Fruit fly (Drosophila melanogaster) whole organism, embryonic: ENCODE measurements around the gene Syx1A.

ENCODE experiments used
- C15 ChIP-seq: fragments of 200-800 bp; sonication (Bioruptor generic); IDR thresholded peaks from 3 replicates; pipeline ENCODE4 v1.3.6; 2022; ENCODE audit warnings: missing biosample characterization, missing genetic modification characterization
- CG10959 ChIP-seq: fragments of 200-800 bp; sonication (Bioruptor generic); IDR thresholded peaks from 2 replicates; pipeline ENCODE4 v1.3.6; 2022; ENCODE audit warnings: missing biosample characterization, missing genetic modification characterization
- CG11504 ChIP-seq: fragments of 200-800 bp; sonication (Bioruptor generic); optimal IDR thresholded peaks from 3 replicates; lab custom pipeline; 2019; ENCODE audit warnings: missing biosample characterization, mild to moderate bottlenecking, missing genetic modification characterization, moderate library complexity
- CG12659 ChIP-seq: fragments of 200-800 bp; sonication (Bioruptor generic); optimal IDR thresholded peaks from 3 replicates; lab custom pipeline; 2017; ENCODE audit warnings: mild to moderate bottlenecking, missing biosample characterization, missing genetic modification reagents, missing genetic modification characterization
- CG12769 ChIP-seq: fragments of 200-800 bp; sonication (Bioruptor generic); optimal IDR thresholded peaks from 2 replicates; lab custom pipeline; 2019; ENCODE audit warnings: missing biosample characterization, mild to moderate bottlenecking, missing genetic modification characterization, moderate library complexity
- CG13424 ChIP-seq: fragments of 200-800 bp; sonication (Bioruptor generic); optimal IDR thresholded peaks from 2 replicates; lab custom pipeline; 2019; ENCODE audit warnings: missing biosample characterization, mild to moderate bottlenecking, missing genetic modification characterization, moderate library complexity
- CG15601 ChIP-seq: fragments of 200-800 bp; sonication (Bioruptor generic); optimal IDR thresholded peaks from 3 replicates; lab custom pipeline; 2019; ENCODE audit warnings: missing biosample characterization, mild to moderate bottlenecking, missing genetic modification characterization, moderate library complexity
- CG17912 ChIP-seq: fragments of 200-800 bp; sonication (Bioruptor generic); optimal IDR thresholded peaks from 2 replicates; lab custom pipeline; 2018; ENCODE audit warnings: missing biosample characterization, mild to moderate bottlenecking, missing genetic modification characterization
- CG2129 ChIP-seq: fragments of 200-800 bp; sonication (Bioruptor generic); IDR thresholded peaks from 2 replicates; pipeline ENCODE4 v1.3.6; 2022; ENCODE audit warnings: missing biosample characterization, missing genetic modification characterization; ENCODE audit not compliant: partially characterized antibody
- CG30020 ChIP-seq: fragments of 200-800 bp; optimal IDR thresholded peaks from 2 replicates; lab custom pipeline; 2019; ENCODE audit warnings: missing biosample characterization, mild to moderate bottlenecking, missing genetic modification characterization, moderate library complexity
- CG31388 ChIP-seq: fragments of 200-800 bp; sonication (Bioruptor generic); optimal IDR thresholded peaks from 2 replicates; lab custom pipeline; 2016; ENCODE audit warnings: missing biosample characterization, missing genetic modification characterization
- CG31441 ChIP-seq: fragments of 200-800 bp; sonication (Bioruptor generic); IDR thresholded peaks from 2 replicates; pipeline ENCODE4 v1.3.6; 2022; ENCODE audit warnings: missing biosample characterization, missing genetic modification characterization
- CG32772 ChIP-seq: fragments of 200-800 bp; sonication (Bioruptor generic); IDR thresholded peaks from 2 replicates; pipeline ENCODE4 v1.3.6; 2022; ENCODE audit warnings: missing biosample characterization, missing genetic modification characterization
- CG34224 ChIP-seq: fragments of 200-800 bp; sonication (Bioruptor generic); IDR thresholded peaks from 3 replicates; pipeline ENCODE4 v1.3.6; 2022; ENCODE audit warnings: missing biosample characterization, missing genetic modification characterization; ENCODE audit not compliant: partially characterized antibody
- CG4282 ChIP-seq: fragments of 200-800 bp; sonication (Bioruptor generic); optimal IDR thresholded peaks from 2 replicates; lab custom pipeline; 2016; ENCODE audit warnings: missing biosample characterization, missing genetic modification characterization
- CG43689 ChIP-seq: fragments of 200-800 bp; sonication (Bioruptor generic); IDR thresholded peaks from 2 replicates; pipeline ENCODE4 v1.3.6; 2022; ENCODE audit warnings: missing biosample characterization, missing genetic modification characterization
- CG4404 ChIP-seq: fragments of 200-800 bp; sonication (Bioruptor generic); IDR thresholded peaks from 2 replicates; pipeline ENCODE4 v1.3.6; 2022; ENCODE audit warnings: missing biosample characterization, missing genetic modification characterization
- CG5245 ChIP-seq: fragments of 200-800 bp; sonication (Bioruptor generic); optimal IDR thresholded peaks from 3 replicates; lab custom pipeline; 2016; ENCODE audit warnings: missing biosample characterization, missing genetic modification characterization
- CG6854 ChIP-seq: fragments of 200-800 bp; sonication (Bioruptor generic); optimal IDR thresholded peaks from 3 replicates; lab custom pipeline; 2017; ENCODE audit warnings: missing biosample characterization, mild to moderate bottlenecking, missing genetic modification characterization
- CG7556 ChIP-seq: fragments of 200-800 bp; sonication (Bioruptor generic); optimal IDR thresholded peaks from 2 replicates; lab custom pipeline; 2017; ENCODE audit warnings: missing biosample characterization, mild to moderate bottlenecking, missing genetic modification characterization
- CG9817 ChIP-seq: fragments of 200-800 bp; sonication (Bioruptor generic); optimal IDR thresholded peaks from 2 replicates; lab custom pipeline; 2018; ENCODE audit warnings: missing biosample characterization, mild to moderate bottlenecking, missing genetic modification characterization, moderate library complexity
- D ChIP-seq, 2 experiments: fragments of 200-800 bp in 1 of 2; fragments of >200 bp in 1 of 2; sonication (Bioruptor generic) in 1 of 2; optimal IDR thresholded peaks; 2 replicates in 1 of 2; 3 replicates in 1 of 2; lab custom pipeline; 2017; ENCODE audit warnings: mild to moderate bottlenecking in 1 of 2, missing biosample characterization in 1 of 2, missing genetic modification characterization in 1 of 2, missing genetic modification reagents in 1 of 2
- Dad ChIP-seq: fragments of 200-800 bp; sonication (Bioruptor generic); optimal IDR thresholded peaks from 3 replicates; lab custom pipeline; 2016; ENCODE audit warnings: missing biosample characterization, missing genetic modification characterization
- Dfd ChIP-seq, 2 experiments: fragments of >200 bp; optimal IDR thresholded peaks; 2 replicates each; lab custom pipeline; 2017; ENCODE audit warnings: missing biosample characterization in 2 of 2, missing genetic modification characterization in 2 of 2
- Drgx ChIP-seq: fragments of 200-800 bp; sonication (Bioruptor generic); IDR thresholded peaks from 2 replicates; pipeline ENCODE4 v1.3.6; 2022; ENCODE audit warnings: missing biosample characterization, missing genetic modification characterization
- Ets97D ChIP-seq: fragments of 200-800 bp; sonication (Bioruptor generic); optimal IDR thresholded peaks from 3 replicates; lab custom pipeline; 2016; ENCODE audit warnings: missing biosample characterization, missing genetic modification characterization
- HLH54F ChIP-seq: fragments of 200-800 bp; sonication (Bioruptor generic); optimal IDR thresholded peaks from 3 replicates; lab custom pipeline; 2016; ENCODE audit warnings: missing biosample characterization, missing genetic modification characterization
- Mes4 ChIP-seq: fragments of 200-800 bp; sonication (Bioruptor generic); optimal IDR thresholded peaks from 2 replicates; lab custom pipeline; 2016; ENCODE audit warnings: missing biosample characterization, missing genetic modification characterization
- Oaz ChIP-seq: fragments of 200-800 bp; sonication (Bioruptor generic); IDR thresholded peaks from 2 replicates; pipeline ENCODE4 v1.3.6; 2022; ENCODE audit warnings: missing biosample characterization, missing genetic modification characterization
- Optix ChIP-seq: fragments of 200-800 bp; sonication (Bioruptor generic); IDR thresholded peaks from 3 replicates; pipeline ENCODE4 v1.3.6; 2022; ENCODE audit warnings: missing biosample characterization, missing genetic modification characterization
- Ptx1 ChIP-seq: fragments of 200-800 bp; sonication (Bioruptor generic); IDR thresholded peaks from 2 replicates; pipeline ENCODE4 v1.3.6; 2022; ENCODE audit warnings: missing biosample characterization, missing genetic modification characterization
- Spps ChIP-seq: fragments of 200-800 bp; sonication (Bioruptor generic); optimal IDR thresholded peaks from 2 replicates; lab custom pipeline; 2018; ENCODE audit warnings: missing biosample characterization, mild to moderate bottlenecking, missing genetic modification characterization
- YL-1 ChIP-seq: fragments of 200-800 bp; sonication (Bioruptor generic); optimal IDR thresholded peaks from 3 replicates; lab custom pipeline; 2017; ENCODE audit warnings: missing biosample characterization, mild to moderate bottlenecking, missing genetic modification characterization
- ato ChIP-seq: fragments of 200-800 bp; sonication (Bioruptor generic); IDR thresholded peaks from 2 replicates; pipeline ENCODE4 v1.3.6; 2022; ENCODE audit warnings: missing biosample characterization, missing genetic modification characterization; ENCODE audit not compliant: partially characterized antibody
- emc ChIP-seq: fragments of 200-800 bp; sonication (Bioruptor generic); optimal IDR thresholded peaks from 2 replicates; lab custom pipeline; 2016; ENCODE audit warnings: missing biosample characterization, missing genetic modification characterization
- gsb ChIP-seq: fragments of 200-800 bp; sonication (Bioruptor generic); IDR thresholded peaks from 2 replicates; pipeline ENCODE4 v1.3.6; 2022; ENCODE audit warnings: missing biosample characterization, missing genetic modification characterization
- ham ChIP-seq: fragments of 200-800 bp; sonication (Bioruptor generic); IDR thresholded peaks from 2 replicates; pipeline ENCODE4 v1.3.6; 2022; ENCODE audit warnings: missing biosample characterization, missing genetic modification characterization
- hbn ChIP-seq: fragments of 200-800 bp; sonication (Bioruptor generic); IDR thresholded peaks from 2 replicates; pipeline ENCODE4 v1.3.6; 2022; ENCODE audit warnings: missing biosample characterization, missing genetic modification characterization; ENCODE audit not compliant: partially characterized antibody
- hth ChIP-seq: fragments of >200 bp; optimal IDR thresholded peaks from 2 replicates; lab custom pipeline; 2017; ENCODE audit warnings: inconsistent platforms
- insv ChIP-seq, 2 experiments: fragments of 200-800 bp; sonication (Bioruptor generic); optimal IDR thresholded peaks; 3 replicates each; lab custom pipeline; 2016 to 2018; ENCODE audit warnings: missing biosample characterization in 2 of 2, missing genetic modification characterization in 2 of 2
- jigr1 ChIP-seq: fragments of 200-800 bp; sonication (Bioruptor generic); IDR thresholded peaks from 3 replicates; pipeline ENCODE4 v1.3.6; 2022; ENCODE audit warnings: missing biosample characterization, missing genetic modification characterization
- jumu ChIP-seq: fragments of 200-800 bp; sonication (Bioruptor generic); optimal IDR thresholded peaks from 3 replicates; lab custom pipeline; 2016; ENCODE audit warnings: missing biosample characterization, missing genetic modification characterization
- nau ChIP-seq: fragments of 200-800 bp; sonication (Bioruptor generic); optimal IDR thresholded peaks from 3 replicates; lab custom pipeline; 2017; ENCODE audit warnings: missing biosample characterization, mild to moderate bottlenecking, missing genetic modification characterization, missing genetic modification reagents
- psq ChIP-seq: fragments of 200-800 bp; sonication (Bioruptor generic); optimal IDR thresholded peaks from 2 replicates; lab custom pipeline; 2017; ENCODE audit warnings: missing biosample characterization, missing genetic modification characterization
- sim ChIP-seq: fragments of 200-800 bp; sonication (Bioruptor generic); IDR thresholded peaks from 2 replicates; pipeline ENCODE4 v1.3.6; 2022; ENCODE audit warnings: missing biosample characterization, missing genetic modification characterization
- slou ChIP-seq: fragments of 200-800 bp; sonication (Bioruptor generic); optimal IDR thresholded peaks from 3 replicates; lab custom pipeline; 2016; ENCODE audit warnings: missing biosample characterization, missing genetic modification characterization
- sna ChIP-seq: fragments of 200-800 bp; sonication (Bioruptor generic); IDR thresholded peaks from 2 replicates; pipeline ENCODE4 v1.3.6; 2022; ENCODE audit warnings: missing biosample characterization, missing genetic modification characterization; ENCODE audit not compliant: partially characterized antibody
- trh ChIP-seq: fragments of 200-800 bp; sonication (Bioruptor generic); optimal IDR thresholded peaks from 2 replicates; lab custom pipeline; 2016; ENCODE audit warnings: missing biosample characterization, missing genetic modification characterization
- wdn ChIP-seq: fragments of 200-800 bp; sonication (Bioruptor generic); IDR thresholded peaks from 2 replicates; pipeline ENCODE4 v1.3.6; 2022; ENCODE audit warnings: missing biosample characterization, missing genetic modification characterization
- zf30C ChIP-seq: fragments of 200-800 bp; sonication (Bioruptor generic); optimal IDR thresholded peaks from 3 replicates; lab custom pipeline; 2018; ENCODE audit warnings: missing biosample characterization, mild to moderate bottlenecking, missing genetic modification characterization

The Syx1A gene

DNA sequence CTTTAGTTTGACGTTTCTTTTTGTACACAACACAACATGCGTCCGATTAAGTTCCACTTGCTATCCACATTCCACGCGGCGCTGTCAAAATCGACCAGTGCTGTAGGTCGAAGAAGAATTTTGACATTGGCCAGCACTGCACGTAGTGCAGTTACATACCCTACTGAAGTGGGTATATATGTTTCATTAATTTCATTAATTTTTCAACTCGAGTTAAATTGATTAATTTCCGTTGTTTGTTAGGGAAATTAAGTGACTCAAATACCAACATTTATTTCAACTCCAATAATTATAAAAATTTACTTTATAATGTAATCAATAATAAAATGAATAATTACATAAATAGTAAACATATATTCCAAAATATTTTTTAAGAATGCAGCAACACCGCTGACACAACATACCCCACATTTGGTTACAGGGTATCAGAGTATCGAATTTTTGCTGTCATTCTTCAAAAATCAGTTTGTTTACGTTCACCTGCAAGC is 3.4 kb upstream of the Syx1A start, which contains the start of the genes eIF4EHP and CG18428 (continued):
- TF ChIP-seq Drgx (GFP tag; lab: Robert Waterston, UW): no peak
- no peak for TF ChIP-seq D (optimal IDR thresholded peaks at IDR 0.05; lab: Kevin White, UChicago)
- TF ChIP-seq D (GFP tag; optimal IDR thresholded peaks at IDR 0.05; lab: Kevin White, UChicago): peak; percentile 99
- peak; percentile 95 for TF ChIP-seq CG31388
- peak; percentile 73 for TF ChIP-seq emc (GFP tag; lab: Kevin White, UChicago)
- no peak; the same call in none of the 2 replicates for TF ChIP-seq wdn
- peak; percentile 78 for TF ChIP-seq jumu
- TF ChIP-seq CG5245: peak; percentile 96
- TF ChIP-seq CG17912 (GFP tag; lab: Kevin White, UChicago): peak; percentile 96
- no peak for TF ChIP-seq hth
- TF ChIP-seq CG31441 (GFP tag; lab: Robert Waterston, UW): no peak
- TF ChIP-seq Ets97D (GFP tag; lab: Kevin White, UChicago): peak; percentile 84
- no peak; the same call in none of the 2 replicates for TF ChIP-seq CG43689 (GFP tag; lab: Robert Waterston, UW)
- peak; percentile 89 for TF ChIP-seq HLH54F
- peak; percentile 95 for TF ChIP-seq CG30020 (tag; lab: Kevin White, UChicago)
- TF ChIP-seq Mes4 (GFP tag; lab: Kevin White, UChicago): peak; percentile 62
- no peak for TF ChIP-seq CG34224 (GFP tag; lab: Robert Waterston, UW)
- TF ChIP-seq ato (GFP tag; lab: Robert Waterston, UW): no peak
- no peak for TF ChIP-seq gsb
- TF ChIP-seq insv (GFP tag; optimal IDR thresholded peaks at IDR 0.05; lab: Kevin White, UChicago): peak in 1 of 2 experiments; percentile 88
- TF ChIP-seq jigr1 (GFP tag; lab: Robert Waterston, UW): no peak; the same call in 2 of the 3 replicates
- TF ChIP-seq Dad (GFP tag; lab: Kevin White, UChicago): peak; percentile 81
- TF ChIP-seq Spps (tag; lab: Kevin White, UChicago): peak; percentile 99
- peak; percentile 99 for TF ChIP-seq CG11504 (tag; lab: Kevin White, UChicago)
- peak; percentile 68 for TF ChIP-seq zf30C (GFP tag; lab: Kevin White, UChicago)
- TF ChIP-seq Oaz (GFP tag; lab: Robert Waterston, UW): no peak; the same call in none of the 2 replicates
- no peak for TF ChIP-seq CG32772 (GFP tag; lab: Robert Waterston, UW)
- peak; percentile 99 for TF ChIP-seq CG7556 (GFP tag; lab: Kevin White, UChicago)
- TF ChIP-seq sim (GFP tag; lab: Robert Waterston, UW): no peak
- TF ChIP-seq CG4282 (GFP tag; lab: Kevin White, UChicago): no peak
- peak; percentile 96 for TF ChIP-seq psq (GFP tag; lab: Kevin White, UChicago)
- no peak; the same call in 1 of the 2 replicates for TF ChIP-seq CG10959 (GFP tag; lab: Robert Waterston, UW)
- TF ChIP-seq CG12659: peak; percentile 100
- TF ChIP-seq CG6854: peak; percentile 99
- peak; percentile 97 for TF ChIP-seq slou (GFP tag; lab: Kevin White, UChicago)
- TF ChIP-seq Ptx1 (GFP tag; lab: Robert Waterston, UW): no peak
- TF ChIP-seq CG2129: no peak
- TF ChIP-seq ham (GFP tag; lab: Robert Waterston, UW): 0 out of 2 replicates have a peak, but pooled peaks have one; percentile 96
- peak; percentile 97; the same call in 1 of the 3 replicates for TF ChIP-seq C15 (GFP tag; lab: Robert Waterston, UW)
- TF ChIP-seq sna: no peak
- peak; percentile 99 for TF ChIP-seq YL-1 (GFP tag; lab: Kevin White, UChicago)
- TF ChIP-seq hbn (GFP tag; lab: Robert Waterston, UW): no peak
- peak; percentile 96 for TF ChIP-seq nau
- TF ChIP-seq CG4404: no peak
- no peak for TF ChIP-seq Dfd (GFP tag; optimal IDR thresholded peaks at IDR 0.05; lab: Kevin White, UChicago)
- TF ChIP-seq Optix: peak; percentile 91
- peak; percentile 99 for TF ChIP-seq CG9817 (tag; lab: Kevin White, UChicago)
- TF ChIP-seq CG13424 (tag; lab: Kevin White, UChicago): peak; percentile 100
- peak; percentile 94 for TF ChIP-seq CG12769
- peak; percentile 97 for TF ChIP-seq trh (GFP tag; lab: Kevin White, UChicago)
- peak; percentile 99 for TF ChIP-seq CG15601
